Worm (Caenorhabditis elegans): ENCODE measurements around the gene col-180.

DNA sequence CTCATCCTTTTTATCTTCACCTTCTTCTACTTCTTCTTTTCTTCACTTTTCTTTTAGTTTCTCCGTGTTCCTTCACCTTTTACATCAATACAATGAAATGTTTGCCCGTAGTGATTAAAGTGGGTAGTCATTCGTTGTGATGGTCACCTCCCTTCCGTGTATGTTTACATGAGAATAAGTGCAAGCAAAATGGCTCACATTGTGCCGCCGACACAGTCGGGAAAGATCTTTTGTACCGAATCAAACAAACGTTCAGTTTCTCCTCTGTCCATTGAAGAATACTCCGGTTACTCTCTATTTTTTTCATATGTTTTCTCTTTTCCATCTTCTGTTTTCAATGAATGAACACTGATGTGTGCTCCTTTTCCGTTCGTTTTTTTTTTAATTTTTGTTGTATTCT, 47.9 kb downstream of the col-180 start:
- TF ChIP-seq pes-1 (GFP tag; IDR thresholded peaks at IDR 0.05) = no peak
- no peak for TF ChIP-seq hmg-4 (GFP tag; optimal IDR thresholded peaks at IDR 0.05)
- no peak for TF ChIP-seq ama-1 (optimal IDR thresholded peaks at IDR 0.05)
- no peak for TF ChIP-seq ceh-36 (tag; optimal IDR thresholded peaks at IDR 0.05)
- no peak for TF ChIP-seq tbx-37 (GFP tag; conservative IDR thresholded peaks at IDR 0.05)
- TF ChIP-seq ceh-13 (GFP tag; optimal IDR thresholded peaks at IDR 0.05) = no peak
- no peak for TF ChIP-seq ets-7 (tag; optimal IDR thresholded peaks at IDR 0.05)
- TF ChIP-seq B0310.2 (tag; optimal IDR thresholded peaks at IDR 0.05) = no peak
- no peak for TF ChIP-seq aly-1 (tag; optimal IDR thresholded peaks at IDR 0.05)
- TF ChIP-seq scrt-1 (GFP tag; IDR thresholded peaks at IDR 0.05) = no peak
- TF ChIP-seq hnd-1 (tag; optimal IDR thresholded peaks at IDR 0.05) = no peak
- TF ChIP-seq F13C5.2 (tag; optimal IDR thresholded peaks at IDR 0.05) = no peak
- TF ChIP-seq sea-1 (GFP tag; conservative IDR thresholded peaks at IDR 0.05) = no peak
- TF ChIP-seq flt-1 (GFP tag; IDR thresholded peaks at IDR 0.05) = no peak

Data from whole organism, early embryonic.